Fruit fly (Drosophila melanogaster) whole organism, embryonic: ENCODE measurements around the gene CG15916.

Source experiments
- ATbp ChIP-seq: fragments of 200-800 bp; sonication (Bioruptor generic); optimal IDR thresholded peaks from 2 replicates; lab custom pipeline; 2017; ENCODE audit warnings: missing biosample characterization, mild to moderate bottlenecking, missing genetic modification characterization, missing genetic modification reagents
- Adf1 ChIP-seq: fragments of 200-800 bp; sonication (Bioruptor generic); IDR thresholded peaks from 2 replicates; pipeline ENCODE4 v1.3.6; 2022; ENCODE audit warnings: missing biosample characterization, missing genetic modification characterization
- CG10274 ChIP-seq: fragments of 200-800 bp; sonication (Bioruptor generic); optimal IDR thresholded peaks from 3 replicates; lab custom pipeline; 2017; ENCODE audit warnings: missing biosample characterization, mild to moderate bottlenecking, missing genetic modification characterization
- CG13424 ChIP-seq: fragments of 200-800 bp; sonication (Bioruptor generic); optimal IDR thresholded peaks from 2 replicates; lab custom pipeline; 2019; ENCODE audit warnings: missing biosample characterization, mild to moderate bottlenecking, missing genetic modification characterization, moderate library complexity
- CG13775 ChIP-seq: fragments of 200-800 bp; sonication (Bioruptor generic); optimal IDR thresholded peaks from 3 replicates; lab custom pipeline; 2017; ENCODE audit warnings: missing biosample characterization, mild to moderate bottlenecking, missing genetic modification characterization
- CG15514 ChIP-seq: fragments of 200-800 bp; sonication (Bioruptor generic); optimal IDR thresholded peaks from 3 replicates; lab custom pipeline; 2017; ENCODE audit warnings: missing biosample characterization, missing genetic modification characterization, mild to moderate bottlenecking, moderate library complexity, missing genetic modification reagents
- CG16779 ChIP-seq: fragments of 200-800 bp; sonication (Bioruptor generic); IDR thresholded peaks from 2 replicates; pipeline ENCODE4 v1.3.6; 2022; ENCODE audit warnings: missing biosample characterization, missing genetic modification characterization
- CG17829 ChIP-seq: fragments of 200-800 bp; optimal IDR thresholded peaks from 2 replicates; lab custom pipeline; 2019; ENCODE audit warnings: missing biosample characterization, mild to moderate bottlenecking, missing genetic modification characterization, moderate library complexity
- CG18262 ChIP-seq: fragments of 200-800 bp; optimal IDR thresholded peaks from 3 replicates; lab custom pipeline; 2019; ENCODE audit warnings: missing biosample characterization, mild to moderate bottlenecking, missing genetic modification characterization, moderate library complexity
- CG3163 ChIP-seq: fragments of 200-800 bp; sonication (Bioruptor generic); optimal IDR thresholded peaks from 3 replicates; lab custom pipeline; 2016; ENCODE audit warnings: missing biosample characterization, missing genetic modification characterization
- CG32532 ChIP-seq: fragments of 200-800 bp; sonication (Bioruptor generic); IDR thresholded peaks from 2 replicates; pipeline ENCODE4 v1.3.6; 2022; ENCODE audit warnings: missing biosample characterization, missing genetic modification characterization
- CG34422 ChIP-seq: fragments of 200-800 bp; sonication (Bioruptor generic); IDR thresholded peaks from 3 replicates; pipeline ENCODE4 v1.3.6; 2022; ENCODE audit warnings: missing biosample characterization, missing genetic modification characterization
- CG4707 ChIP-seq: fragments of 200-800 bp; sonication (Bioruptor generic); optimal IDR thresholded peaks from 2 replicates; lab custom pipeline; 2018; ENCODE audit warnings: missing biosample characterization, mild to moderate bottlenecking, missing genetic modification characterization, moderate library complexity
- CG7839 ChIP-seq: fragments of 200-800 bp; sonication (Bioruptor generic); optimal IDR thresholded peaks from 3 replicates; lab custom pipeline; 2018; ENCODE audit warnings: missing biosample characterization, mild to moderate bottlenecking, missing genetic modification characterization, moderate library complexity
- CG8089 ChIP-seq: fragments of 200-800 bp; sonication (Bioruptor generic); optimal IDR thresholded peaks from 3 replicates; lab custom pipeline; 2016; ENCODE audit warnings: missing biosample characterization, missing genetic modification characterization
- CG9932 ChIP-seq: fragments of 200-800 bp; sonication (Bioruptor generic); IDR thresholded peaks from 2 replicates; pipeline ENCODE4 v1.3.6; 2022; ENCODE audit warnings: missing biosample characterization, missing genetic modification characterization
- Deaf1 ChIP-seq: fragments of 200-800 bp; optimal IDR thresholded peaks from 3 replicates; lab custom pipeline; 2019; ENCODE audit warnings: missing biosample characterization, mild to moderate bottlenecking, missing genetic modification characterization, moderate library complexity
- Dfd ChIP-seq, 2 experiments: fragments of >200 bp; optimal IDR thresholded peaks; 2 replicates each; lab custom pipeline; 2017; ENCODE audit warnings: missing biosample characterization in 2 of 2, missing genetic modification characterization in 2 of 2
- Dp ChIP-seq: fragments of 200-800 bp; sonication (Bioruptor generic); optimal IDR thresholded peaks from 2 replicates; lab custom pipeline; 2018; ENCODE audit warnings: missing biosample characterization, mild to moderate bottlenecking, missing genetic modification characterization, moderate library complexity
- Fer2 ChIP-seq: fragments of 200-800 bp; sonication (Bioruptor generic); optimal IDR thresholded peaks from 2 replicates; lab custom pipeline; 2018; ENCODE audit warnings: missing biosample characterization, mild to moderate bottlenecking, missing genetic modification characterization, moderate library complexity
- MESR4 ChIP-seq: fragments of 200-800 bp; sonication (Bioruptor generic); optimal IDR thresholded peaks from 2 replicates; lab custom pipeline; 2018; ENCODE audit warnings: missing biosample characterization, mild to moderate bottlenecking, missing genetic modification characterization, moderate library complexity
- NFAT ChIP-seq: fragments of 200-800 bp; sonication (Bioruptor generic); IDR thresholded peaks from 2 replicates; pipeline ENCODE4 v1.3.6; 2022; ENCODE audit warnings: missing biosample characterization, missing genetic modification characterization
- Nf-YB ChIP-seq: fragments of 200-800 bp; sonication (Bioruptor generic); optimal IDR thresholded peaks from 3 replicates; lab custom pipeline; 2019; ENCODE audit warnings: missing biosample characterization, mild to moderate bottlenecking, missing genetic modification characterization, moderate library complexity
- Poxn ChIP-seq: fragments of 200-800 bp; sonication (Bioruptor generic); IDR thresholded peaks from 2 replicates; pipeline ENCODE4 v1.3.6; 2022; ENCODE audit warnings: missing biosample characterization, missing genetic modification characterization
- Ravus ChIP-seq: fragments of 200-800 bp; sonication (Bioruptor generic); IDR thresholded peaks from 2 replicates; pipeline ENCODE4 v1.3.6; 2022; ENCODE audit warnings: missing biosample characterization, missing genetic modification characterization
- al ChIP-seq: fragments of 200-800 bp; sonication (Bioruptor generic); IDR thresholded peaks from 2 replicates; pipeline ENCODE4 v1.3.6; 2022; ENCODE audit warnings: missing biosample characterization, missing genetic modification characterization
- ap ChIP-seq: fragments of 200-800 bp; sonication (Bioruptor generic); IDR thresholded peaks from 2 replicates; pipeline ENCODE4 v1.3.6; 2022; ENCODE audit warnings: missing biosample characterization, missing genetic modification characterization
- ase ChIP-seq: fragments of 200-800 bp; sonication (Bioruptor generic); IDR thresholded peaks from 3 replicates; pipeline ENCODE4 v1.3.6; 2022; ENCODE audit warnings: missing biosample characterization, missing genetic modification characterization
- bab2 ChIP-seq: fragments of 200-800 bp; sonication (Bioruptor generic); optimal IDR thresholded peaks from 2 replicates; lab custom pipeline; 2016; ENCODE audit warnings: missing biosample characterization, missing genetic modification characterization
- bbx ChIP-seq: fragments of 200-800 bp; sonication (Bioruptor generic); IDR thresholded peaks from 2 replicates; pipeline ENCODE4 v1.3.6; 2022; ENCODE audit warnings: missing biosample characterization, missing genetic modification characterization; ENCODE audit not compliant: partially characterized antibody
- bigmax ChIP-seq: fragments of 200-800 bp; sonication (Bioruptor generic); optimal IDR thresholded peaks from 2 replicates; lab custom pipeline; 2018; ENCODE audit warnings: missing biosample characterization, mild to moderate bottlenecking, missing genetic modification characterization
- cas ChIP-seq: fragments of 200-800 bp; sonication (Bioruptor generic); IDR thresholded peaks from 2 replicates; pipeline ENCODE4 v1.3.6; 2022; ENCODE audit warnings: missing biosample characterization, missing genetic modification characterization
- dati ChIP-seq: fragments of 200-800 bp; sonication (Bioruptor generic); IDR thresholded peaks from 2 replicates; pipeline ENCODE4 v1.3.6; 2022; ENCODE audit warnings: missing biosample characterization, missing genetic modification characterization
- dimm ChIP-seq: fragments of 200-800 bp; sonication (Bioruptor generic); IDR thresholded peaks from 2 replicates; pipeline ENCODE4 v1.3.6; 2022; ENCODE audit warnings: missing biosample characterization, missing genetic modification characterization
- dm ChIP-seq: fragments of 200-800 bp; sonication (Bioruptor generic); optimal IDR thresholded peaks from 3 replicates; lab custom pipeline; 2016; ENCODE audit warnings: missing biosample characterization, missing genetic modification characterization
- ems ChIP-seq: fragments of 200-800 bp; sonication (Bioruptor generic); optimal IDR thresholded peaks from 3 replicates; lab custom pipeline; 2016; ENCODE audit warnings: missing biosample characterization, missing genetic modification characterization
- fru ChIP-seq: fragments of >200 bp; optimal IDR thresholded peaks from 2 replicates; lab custom pipeline; 2017
- h ChIP-seq: fragments of >200 bp; optimal IDR thresholded peaks from 2 replicates; lab custom pipeline; 2017
- kah ChIP-seq: fragments of 200-800 bp; sonication (Bioruptor generic); optimal IDR thresholded peaks from 2 replicates; lab custom pipeline; 2018; ENCODE audit warnings: missing biosample characterization, mild to moderate bottlenecking, missing genetic modification characterization
- nerfin-2 ChIP-seq: fragments of 200-800 bp; sonication (Bioruptor generic); IDR thresholded peaks from 2 replicates; pipeline ENCODE4 v1.3.6; 2022; ENCODE audit warnings: missing biosample characterization, missing genetic modification characterization; ENCODE audit not compliant: partially characterized antibody
- odd ChIP-seq: fragments of 200-800 bp; sonication (Bioruptor generic); optimal IDR thresholded peaks from 2 replicates; lab custom pipeline; 2017; ENCODE audit warnings: missing biosample characterization, mild to moderate bottlenecking, missing genetic modification characterization
- otp ChIP-seq: fragments of 200-800 bp; sonication (Bioruptor generic); IDR thresholded peaks from 3 replicates; pipeline ENCODE4, ENCODE4 v1.3.6; 2022; ENCODE audit warnings: missing biosample characterization, missing genetic modification characterization
- pb ChIP-seq: fragments of 200-800 bp; sonication (Bioruptor generic); optimal IDR thresholded peaks from 3 replicates; lab custom pipeline; 2016; ENCODE audit warnings: missing biosample characterization, missing genetic modification characterization
- pfk ChIP-seq: fragments of 200-800 bp; sonication (Bioruptor generic); optimal IDR thresholded peaks from 2 replicates; lab custom pipeline; 2018; ENCODE audit warnings: missing biosample characterization, mild to moderate bottlenecking, missing genetic modification characterization, moderate library complexity
- rib ChIP-seq: fragments of 200-800 bp; sonication (Bioruptor generic); IDR thresholded peaks from 2 replicates; pipeline ENCODE4 v1.3.6; 2022; ENCODE audit warnings: missing biosample characterization, missing genetic modification characterization
- slbo ChIP-seq: fragments of 200-800 bp; sonication (Bioruptor generic); IDR thresholded peaks from 2 replicates; pipeline ENCODE4 v1.3.6; 2022; ENCODE audit warnings: missing biosample characterization, missing genetic modification characterization
- sqz ChIP-seq: fragments of 200-800 bp; sonication (Bioruptor generic); optimal IDR thresholded peaks from 3 replicates; lab custom pipeline; 2018; ENCODE audit warnings: missing biosample characterization, mild to moderate bottlenecking, missing genetic modification characterization
- tin ChIP-seq: fragments of 200-800 bp; sonication (Bioruptor generic); optimal IDR thresholded peaks from 3 replicates; lab custom pipeline; 2016; ENCODE audit warnings: missing biosample characterization, missing genetic modification characterization
- toy ChIP-seq: fragments of 200-800 bp; sonication (Bioruptor generic); IDR thresholded peaks from 2 replicates; pipeline ENCODE4 v1.3.6; 2022; ENCODE audit warnings: missing biosample characterization, missing genetic modification characterization
- trem ChIP-seq: fragments of 200-800 bp; optimal IDR thresholded peaks from 3 replicates; lab custom pipeline; 2019; ENCODE audit warnings: missing biosample characterization, mild to moderate bottlenecking, missing genetic modification characterization, moderate library complexity
- zf30C ChIP-seq: fragments of 200-800 bp; sonication (Bioruptor generic); optimal IDR thresholded peaks from 3 replicates; lab custom pipeline; 2018; ENCODE audit warnings: missing biosample characterization, mild to moderate bottlenecking, missing genetic modification characterization

CG15916 gene

dm6 chrX:15886411-15887246 lies 3.8 kb upstream of the CG15916 start (continued):
- TF ChIP-seq h (lab: Kevin White, UChicago) (no peak), CG8089 (GFP tag; lab: Kevin White, UChicago) (no peak), Fer2 (tag; lab: Kevin White, UChicago) (no peak), CG4707 (no peak), CG18262 (tag; lab: Kevin White, UChicago) (no peak), CG13775 (GFP tag; lab: Kevin White, UChicago) (no peak), Deaf1 (peak; percentile 88), bigmax (GFP tag; lab: Kevin White, UChicago) (no peak), toy (GFP tag; lab: Robert Waterston, UW) (no peak), Adf1 (peak; percentile 16; the same call in 1 of the 2 replicates), ase (GFP tag; lab: Robert Waterston, UW) (no peak), NFAT (GFP tag; lab: Robert Waterston, UW) (no peak), Dfd (GFP tag; optimal IDR thresholded peaks at IDR 0.05; lab: Kevin White, UChicago) (no peak), CG3163 (GFP tag; lab: Kevin White, UChicago) (peak; percentile 98), MESR4 (GFP tag; lab: Kevin White, UChicago) (peak; percentile 81), nerfin-2 (no peak), dm (GFP tag; lab: Kevin White, UChicago) (no peak), sqz (GFP tag; lab: Kevin White, UChicago) (peak; percentile 95), ATbp (GFP tag; lab: Kevin White, UChicago) (peak; percentile 68), slbo (GFP tag; lab: Robert Waterston, UW) (no peak), fru (lab: Kevin White, UChicago) (no peak), Dp (GFP tag; lab: Kevin White, UChicago) (no peak), CG9932 (GFP tag; lab: Robert Waterston, UW) (no peak), cas (GFP tag; lab: Robert Waterston, UW) (no peak), CG13424 (tag; lab: Kevin White, UChicago) (no peak), CG15514 (GFP tag; lab: Kevin White, UChicago) (no peak), bbx (GFP tag; lab: Robert Waterston, UW) (no peak), CG10274 (no peak), dimm (no peak), rib (GFP tag; lab: Robert Waterston, UW) (0 out of 2 replicates have a peak, but pooled peaks have one; percentile 44), otp (GFP tag; lab: Robert Waterston, UW) (no peak), CG34422 (GFP tag; lab: Robert Waterston, UW) (peak; percentile 39; the same call in 1 of the 3 replicates), Poxn (GFP tag; lab: Robert Waterston, UW) (no peak), ap (GFP tag; lab: Robert Waterston, UW) (no peak), pb (GFP tag; lab: Kevin White, UChicago) (no peak), al (GFP tag; lab: Robert Waterston, UW) (no peak), bab2 (GFP tag; lab: Kevin White, UChicago) (no peak), Ravus (no peak), odd (GFP tag; lab: Kevin White, UChicago) (no peak), CG17829 (tag; lab: Kevin White, UChicago) (peak; percentile 2), pfk (GFP tag; lab: Kevin White, UChicago) (no peak), kah (GFP tag; lab: Kevin White, UChicago) (no peak), tin (GFP tag; lab: Kevin White, UChicago) (no peak), CG16779 (no peak), trem (tag; lab: Kevin White, UChicago) (peak; percentile 48), zf30C (GFP tag; lab: Kevin White, UChicago) (peak; percentile 85), Nf-YB (GFP tag; lab: Kevin White, UChicago) (no peak), CG32532 (GFP tag; lab: Robert Waterston, UW) (no peak), CG7839 (tag; lab: Kevin White, UChicago) (no peak), ems (GFP tag; lab: Kevin White, UChicago) (no peak), dati (GFP tag; lab: Robert Waterston, UW) (no peak)
